Worm (Caenorhabditis elegans) whole organism, midembryonic: ENCODE results near the gene npr-19.

Experiments used
- cog-1 ChIP-seq: sonication (generic microtip); optimal IDR thresholded peaks from 2 replicates; lab custom pipeline; 2016; ENCODE audit warnings: missing genetic modification characterization, missing compliant biosample characterization
- ref-1 ChIP-seq: fragments of 200-800 bp; sonication (Bioruptor generic); conservative IDR thresholded peaks from 2 replicates; pipeline ENCODE4 v1.3.6; 2022; ENCODE audit warnings: missing genetic modification reagents, missing genetic modification characterization, missing compliant biosample characterization
- ztf-23 ChIP-seq: fragments of 200-800 bp; sonication (Bioruptor generic); IDR thresholded peaks from 2 replicates; pipeline ENCODE4 v1.3.6; 2022; ENCODE audit warnings: missing genetic modification reagents, missing genetic modification characterization, missing compliant biosample characterization
- ztf-29 ChIP-seq: fragments of 200-800 bp; sonication (Bioruptor generic); IDR thresholded peaks from 2 replicates; pipeline ENCODE4 v1.3.6; 2022; ENCODE audit warnings: missing genetic modification reagents, missing genetic modification characterization, missing compliant biosample characterization

- TF ChIP-seq ref-1 (GFP tag; lab: Robert Waterston, UW) (no peak), cog-1 (tag; lab: Kevin White, UChicago) (no peak), ztf-29 (GFP tag; lab: Robert Waterston, UW) (no peak), ztf-23 (no peak)
These were observed 21.1 kb downstream of the npr-19 start, which contains the start of gene irk-2 for ce11 chrX:714398-714797.
